Worm (Caenorhabditis elegans) whole organism, L4/young adult: ENCODE data around the gene marg-1.

Experiments used
- dao-5 ChIP-seq: sonication (generic microtip); optimal IDR thresholded peaks from 2 replicates; lab custom pipeline; 2016; ENCODE audit warnings: missing genotype, missing genetic modification characterization, moderate library complexity, missing compliant biosample characterization
- him-1 ChIP-seq: sonication (generic microtip); optimal IDR thresholded peaks from 2 replicates; lab custom pipeline; 2016; ENCODE audit warnings: missing genotype, missing genetic modification reagents, missing genetic modification characterization, missing compliant biosample characterization

ce11 chrX:3824907-3825689, 44.2 kb upstream of the marg-1 start:
- no peak for TF ChIP-seq him-1 (tag; lab: Kevin White, UChicago)
- TF ChIP-seq dao-5 (tag; lab: Kevin White, UChicago): no peak
